Worm (Caenorhabditis elegans): ENCODE results near the gene Y110A2AL.10.

Y110A2AL.10 gene

ce11 chrII:2832539-2832938 lies 39.2 kb downstream of the Y110A2AL.10 start:
- TF ChIP-seq elt-2 (tag; optimal IDR thresholded peaks at IDR 0.05) (no peak), pqm-1 (tag; optimal IDR thresholded peaks at IDR 0.05) (no peak), ceh-82 (tag; optimal IDR thresholded peaks at IDR 0.05) (no peak), R02D3.7 (tag; optimal IDR thresholded peaks at IDR 0.05) (no peak), nhr-28 (tag; optimal IDR thresholded peaks at IDR 0.05) (no peak), lin-39 (tag; optimal IDR thresholded peaks at IDR 0.05) (no peak)

- TF ChIP-seq nhr-23 (tag; optimal IDR thresholded peaks at IDR 0.05) (no peak), ZK546.5 (tag; optimal IDR thresholded peaks at IDR 0.05) (no peak), ztf-4 (tag; optimal IDR thresholded peaks at IDR 0.05) (no peak), lin-15B (tag; optimal IDR thresholded peaks at IDR 0.05) (no peak), hmg-11 (tag; optimal IDR thresholded peaks at IDR 0.05) (peak; percentile 25), zag-1 (tag; optimal IDR thresholded peaks at IDR 0.05) (no peak), lsy-12 (tag; optimal IDR thresholded peaks at IDR 0.05) (no peak), nhr-67 (tag; optimal IDR thresholded peaks at IDR 0.05) (no peak), unc-39 (tag; optimal IDR thresholded peaks at IDR 0.05) (no peak), pha-4 (tag; optimal IDR thresholded peaks at IDR 0.05) (peak; percentile 82), lin-39 (tag; optimal IDR thresholded peaks at IDR 0.05) (no peak), ceh-82 (tag; optimal IDR thresholded peaks at IDR 0.05) (no peak), nhr-77 (tag; optimal IDR thresholded peaks at IDR 0.05) (no peak), R02D3.7 (tag; optimal IDR thresholded peaks at IDR 0.05) (no peak), ceh-16 (tag; optimal IDR thresholded peaks at IDR 0.05) (no peak), eor-1 (tag; optimal IDR thresholded peaks at IDR 0.05) (no peak), sea-2 (GFP tag; optimal IDR thresholded peaks at IDR 0.05) (no peak), elt-1 (tag; optimal IDR thresholded peaks at IDR 0.05) (no peak), nhr-25 (tag; optimal IDR thresholded peaks at IDR 0.05) (no peak), unc-62 (GFP tag; optimal IDR thresholded peaks at IDR 0.05) (no peak), aly-2 (tag; optimal IDR thresholded peaks at IDR 0.05) (no peak), nhr-12 (tag; optimal IDR thresholded peaks at IDR 0.05) (no peak), skn-1 (tag; optimal IDR thresholded peaks at IDR 0.05) (no peak), nhr-43 (tag; optimal IDR thresholded peaks at IDR 0.05; ENCODE audit: poor library complexity, severe bottlenecking) (no peak), fos-1 (tag; optimal IDR thresholded peaks at IDR 0.05) (no peak), egl-5 (tag; optimal IDR thresholded peaks at IDR 0.05) (peak; percentile 25), fkh-10 (GFP tag; optimal IDR thresholded peaks at IDR 0.05) (no peak), mml-1 (tag; optimal IDR thresholded peaks at IDR 0.05) (no peak), nhr-11 (tag; optimal IDR thresholded peaks at IDR 0.05) (no peak), ama-1 (optimal IDR thresholded peaks at IDR 0.05) (no peak), fkh-2 (tag; optimal IDR thresholded peaks at IDR 0.05) (no peak), nhr-237 (tag; optimal IDR thresholded peaks at IDR 0.05) (no peak), ceh-9 (tag; optimal IDR thresholded peaks at IDR 0.05) (no peak), elt-2 (tag; optimal IDR thresholded peaks at IDR 0.05) (peak; percentile 6), egl-27 (tag; optimal IDR thresholded peaks at IDR 0.05) (no peak), mdl-1 (tag; optimal IDR thresholded peaks at IDR 0.05) (no peak), ceh-28 (tag; optimal IDR thresholded peaks at IDR 0.05) (no peak), nhr-28 (tag; optimal IDR thresholded peaks at IDR 0.05) (no peak), tbx-2 (tag; optimal IDR thresholded peaks at IDR 0.05) (no peak), snpc-4 (tag; optimal IDR thresholded peaks at IDR 0.05) (no peak), pqm-1 (tag; optimal IDR thresholded peaks at IDR 0.05) (peak; percentile 22), elt-3 (tag; optimal IDR thresholded peaks at IDR 0.05) (no peak), daf-12 (tag; optimal IDR thresholded peaks at IDR 0.05) (no peak), ztf-11 (tag; optimal IDR thresholded peaks at IDR 0.05) (no peak), jun-1 (tag; optimal IDR thresholded peaks at IDR 0.05) (no peak), nhr-76 (tag; optimal IDR thresholded peaks at IDR 0.05) (no peak), nfya-1 (tag; optimal IDR thresholded peaks at IDR 0.05; ENCODE audit: insufficient read depth) (peak; percentile 64)
These were observed 39.6 kb downstream of the Y110A2AL.10 start for ce11 chrII:2832098-2832497.

All from whole organism, L3 larva.